Worm (Caenorhabditis elegans) whole organism, L4 larva: ENCODE measurements around the gene php-3.
A peak's percentile ranks its signal among the peaks of the same experiment; 100 is the strongest.

Experiments
- D1046.2 ChIP-seq: fragments of 200-800 bp; sonication (Bioruptor generic); IDR thresholded peaks from 2 replicates; pipeline ENCODE4 v1.3.6; 2022; ENCODE audit warnings: missing genetic modification characterization, missing compliant biosample characterization
- F10B5.3 ChIP-seq: sonication (generic microtip); optimal IDR thresholded peaks from 2 replicates; lab custom pipeline; 2016; ENCODE audit warnings: mild to moderate bottlenecking, missing genetic modification characterization, missing compliant biosample characterization
- F44E2.7 ChIP-seq: fragments of 200-800 bp; sonication (Bioruptor generic); IDR thresholded peaks from 2 replicates; pipeline ENCODE4 v2.1.2; 2022; ENCODE audit warnings: missing genetic modification characterization, missing compliant biosample characterization
- F49E8.2 ChIP-seq: sonication (generic microtip); optimal IDR thresholded peaks from 2 replicates; lab custom pipeline; 2016; ENCODE audit warnings: missing compliant biosample characterization, mild to moderate bottlenecking, missing genetic modification characterization, borderline replicate concordance
- Y105C5A.15 ChIP-seq: fragments of 200-800 bp; sonication (Bioruptor generic); IDR thresholded peaks from 2 replicates; pipeline ENCODE4 v1.3.6; 2022; ENCODE audit warnings: missing genetic modification characterization, missing compliant biosample characterization
- Y48G9A.11 ChIP-seq: fragments of 200-800 bp; sonication (Bioruptor generic); IDR thresholded peaks from 2 replicates; pipeline ENCODE4 v1.3.6; 2022; ENCODE audit warnings: missing genetic modification reagents, missing genetic modification characterization, missing compliant biosample characterization
- aly-2 ChIP-seq: sonication (generic microtip); optimal IDR thresholded peaks from 2 replicates; lab custom pipeline; 2018; ENCODE audit warnings: missing biosample characterization, missing genetic modification characterization
- ama-1 ChIP-seq: fragments of 150-350 bp; optimal IDR thresholded peaks from 2 replicates; lab custom pipeline; 2014; ENCODE audit warnings: inconsistent platforms, mixed read lengths
- attf-4 ChIP-seq: sonication (generic microtip); optimal IDR thresholded peaks from 3 replicates; lab custom pipeline; 2017; ENCODE audit warnings: missing biosample characterization, missing genetic modification characterization
- ceh-20 ChIP-seq: fragments of 200-800 bp; sonication (Bioruptor generic); IDR thresholded peaks from 2 replicates; pipeline ENCODE4 v1.3.6; 2022; ENCODE audit warnings: missing genetic modification reagents, missing genetic modification characterization, missing compliant biosample characterization
- ceh-28 ChIP-seq: fragments of 150-350 bp; optimal IDR thresholded peaks from 2 replicates; lab custom pipeline; 2014; ENCODE audit warnings: missing biosample characterization, missing genetic modification reagents, missing genetic modification characterization
- ceh-32 ChIP-seq: sonication (generic microtip); optimal IDR thresholded peaks from 2 replicates; lab custom pipeline; 2016; ENCODE audit warnings: mild to moderate bottlenecking, missing genetic modification characterization, missing compliant biosample characterization; ENCODE audit not compliant: poor library complexity
- cey-2 ChIP-seq: sonication (generic microtip); optimal IDR thresholded peaks from 3 replicates; lab custom pipeline; 2017; ENCODE audit warnings: missing genetic modification characterization, mild to moderate bottlenecking, missing compliant biosample characterization, antibody characterized with exemption, borderline replicate concordance; ENCODE audit not compliant: insufficient read depth
- daf-19 ChIP-seq: fragments of 200-800 bp; sonication (Bioruptor generic); conservative IDR thresholded peaks from 2 replicates; pipeline ENCODE4 v1.3.6; 2022; ENCODE audit warnings: missing genetic modification characterization, missing compliant biosample characterization
- dmd-6 ChIP-seq: fragments of 200-800 bp; sonication (Bioruptor generic); IDR thresholded peaks from 2 replicates; pipeline ENCODE4 v1.3.6; 2022; ENCODE audit warnings: missing genetic modification reagents, missing genetic modification characterization, missing compliant biosample characterization
- dmd-9 ChIP-seq: fragments of 200-800 bp; sonication (Bioruptor generic); IDR thresholded peaks from 2 replicates; pipeline ENCODE4 v1.3.6; 2022; ENCODE audit warnings: missing genetic modification reagents, missing genetic modification characterization, missing compliant biosample characterization
- dpl-1 ChIP-seq: fragments of 150-350 bp; optimal IDR thresholded peaks from 2 replicates; lab custom pipeline; 2014; ENCODE audit warnings: missing biosample characterization, missing genetic modification reagents, missing genetic modification characterization
- hif-1 ChIP-seq, 2 experiments: sonication (generic microtip); optimal IDR thresholded peaks; 2 replicates each; lab custom pipeline; 2016 to 2017; ENCODE audit warnings: missing compliant biosample characterization in 2 of 2, missing genetic modification characterization in 2 of 2, missing genetic modification reagents in 2 of 2, missing genotype in 2 of 2, mild to moderate bottlenecking in 1 of 2
- hmg-1.1 ChIP-seq: fragments of 200-800 bp; sonication (Bioruptor generic); IDR thresholded peaks from 2 replicates; pipeline ENCODE4 v1.3.6; 2022; ENCODE audit warnings: missing genetic modification reagents, missing genetic modification characterization, missing compliant biosample characterization
- lin-38 ChIP-seq: fragments of 200-800 bp; sonication (Bioruptor generic); IDR thresholded peaks from 2 replicates; pipeline ENCODE4 v1.3.6; 2022; ENCODE audit warnings: missing genetic modification reagents, missing genetic modification characterization, missing compliant biosample characterization
- lir-3 ChIP-seq: sonication (generic microtip); optimal IDR thresholded peaks from 2 replicates; lab custom pipeline; 2016; ENCODE audit warnings: mild to moderate bottlenecking, missing genetic modification characterization, missing compliant biosample characterization
- madf-5 ChIP-seq, 2 experiments: fragments of 200-800 bp; sonication (Bioruptor generic); IDR thresholded peaks; 2 replicates each; pipeline ENCODE4 v1.3.6; 2022; ENCODE audit warnings: missing compliant biosample characterization in 2 of 2, missing genetic modification characterization in 2 of 2
- nhr-10 ChIP-seq: fragments of 150-350 bp; optimal IDR thresholded peaks from 2 replicates; lab custom pipeline; 2014; ENCODE audit warnings: missing biosample characterization, missing genetic modification characterization
- nhr-28 ChIP-seq: fragments of 150-350 bp; optimal IDR thresholded peaks from 2 replicates; lab custom pipeline; 2014; ENCODE audit warnings: missing biosample characterization, missing genetic modification characterization
- nhr-41 ChIP-seq: fragments of 200-800 bp; sonication (Bioruptor generic); IDR thresholded peaks from 2 replicates; pipeline ENCODE4 v1.3.6; 2022; ENCODE audit warnings: missing genetic modification reagents, missing genetic modification characterization, missing compliant biosample characterization
- nhr-48 ChIP-seq: sonication (generic microtip); optimal IDR thresholded peaks from 2 replicates; lab custom pipeline; 2016; ENCODE audit warnings: mild to moderate bottlenecking, missing genetic modification characterization, missing compliant biosample characterization
- php-3 ChIP-seq: fragments of 200-800 bp; sonication (Bioruptor generic); IDR thresholded peaks from 2 replicates; pipeline ENCODE4 v1.3.6; 2022; ENCODE audit warnings: missing genetic modification reagents, missing genetic modification characterization, missing compliant biosample characterization
- pqm-1 ChIP-seq: sonication (generic microtip); optimal IDR thresholded peaks from 2 replicates; lab custom pipeline; 2017; ENCODE audit warnings: missing biosample characterization, missing genetic modification characterization
- rbr-2 ChIP-seq: sonication (generic microtip); optimal IDR thresholded peaks from 2 replicates; lab custom pipeline; 2016; ENCODE audit warnings: missing genotype, missing genetic modification characterization, missing compliant biosample characterization
- sdz-12 ChIP-seq: fragments of 200-800 bp; sonication (Bioruptor generic); optimal IDR thresholded peaks from 2 replicates; lab custom pipeline; 2018; ENCODE audit warnings: mild to moderate bottlenecking, missing genetic modification characterization, missing compliant biosample characterization
- snpc-4 ChIP-seq: fragments of 150-350 bp; optimal IDR thresholded peaks from 2 replicates; lab custom pipeline; 2014; ENCODE audit warnings: missing biosample characterization, missing genetic modification characterization
- spr-1 ChIP-seq: sonication (generic microtip); optimal IDR thresholded peaks from 2 replicates; lab custom pipeline; 2016; ENCODE audit warnings: mild to moderate bottlenecking, missing genetic modification characterization, missing compliant biosample characterization
- spr-3 ChIP-seq: fragments of 200-800 bp; sonication (Bioruptor generic); optimal IDR thresholded peaks from 2 replicates; lab custom pipeline; 2018; ENCODE audit warnings: mild to moderate bottlenecking, missing genetic modification characterization, missing compliant biosample characterization
- unc-39 ChIP-seq: sonication (generic microtip); optimal IDR thresholded peaks from 2 replicates; lab custom pipeline; 2017; ENCODE audit warnings: missing biosample characterization, missing genetic modification characterization
- unc-62 ChIP-seq, 3 experiments: fragments of 150-350 bp in 1 of 3; sonication (generic microtip); optimal IDR thresholded peaks in 2 of 3; peaks in 1 of 3; 1 replicate in 1 of 3; 2 replicates in 2 of 3; lab custom pipeline; 2014 to 2017; ENCODE audit warnings: missing biosample characterization in 3 of 3, missing genetic modification characterization in 3 of 3, missing genetic modification reagents in 3 of 3, missing genotype in 1 of 3
- zip-11 ChIP-seq: fragments of 200-800 bp; sonication (Bioruptor generic); IDR thresholded peaks from 2 replicates; pipeline ENCODE4 v1.3.6; 2022; ENCODE audit warnings: missing genetic modification characterization, missing compliant biosample characterization
- zip-2 ChIP-seq: fragments of 150-350 bp; optimal IDR thresholded peaks from 2 replicates; lab custom pipeline; 2014; ENCODE audit warnings: missing biosample characterization, missing genetic modification characterization

php-3 gene

ce11 chrIII:12077456-12077855 is at the start of gene php-3:
php-3 (minus strand) TSS chrIII:12077556.
- TF ChIP-seq nhr-10 (tag; lab: Kevin White, UChicago), result no peak
- TF ChIP-seq zip-11 (GFP tag; lab: Robert Waterston, UW), result no peak
- no peak for TF ChIP-seq ceh-32 (tag; lab: Kevin White, UChicago)
- TF ChIP-seq hif-1 (tag; optimal IDR thresholded peaks at IDR 0.05; lab: Kevin White, UChicago), result no peak
- no peak for TF ChIP-seq attf-4 (tag; lab: Kevin White, UChicago)
- no peak for TF ChIP-seq sdz-12 (GFP tag; lab: Kevin White, UChicago)
- no peak for TF ChIP-seq nhr-41
- TF ChIP-seq spr-3 (GFP tag; lab: Kevin White, UChicago), result no peak
- TF ChIP-seq nhr-48 (tag; lab: Kevin White, UChicago), result no peak
- TF ChIP-seq F49E8.2 (tag; lab: Kevin White, UChicago), result no peak
- no peak for TF ChIP-seq madf-5 (GFP tag; IDR thresholded peaks at IDR 0.05; lab: Robert Waterston, UW)
- TF ChIP-seq pqm-1 (tag; lab: Kevin White, UChicago), result no peak
- no peak for TF ChIP-seq ceh-28 (tag; lab: Kevin White, UChicago)
- TF ChIP-seq snpc-4 (tag; lab: Kevin White, UChicago), result no peak
- TF ChIP-seq F44E2.7 (GFP tag; lab: Robert Waterston, UW), result no peak
- TF ChIP-seq ceh-20 (GFP tag; lab: Robert Waterston, UW), result no peak
- TF ChIP-seq zip-2 (tag; lab: Kevin White, UChicago), result no peak
- TF ChIP-seq hmg-1.1, result no peak

ce11 chrIII:12124392-12124791 is 47.0 kb upstream of the php-3 start:
- TF ChIP-seq dmd-6, result no peak
- no peak for TF ChIP-seq dpl-1 (GFP tag; lab: Kevin White, UChicago)
- no peak for TF ChIP-seq cey-2 (tag; lab: Kevin White, UChicago)
- TF ChIP-seq unc-39, result no peak
- TF ChIP-seq ama-1 (lab: Kevin White, UChicago), result no peak
- no peak for TF ChIP-seq daf-19 (GFP tag; lab: Robert Waterston, UW)
- no peak for TF ChIP-seq aly-2 (tag; lab: Kevin White, UChicago)
- TF ChIP-seq Y105C5A.15 (GFP tag; lab: Robert Waterston, UW), result no peak
- TF ChIP-seq D1046.2 (GFP tag; lab: Robert Waterston, UW), result no peak
- no peak for TF ChIP-seq pqm-1 (tag; lab: Kevin White, UChicago)
- TF ChIP-seq Y48G9A.11 (GFP tag; lab: Robert Waterston, UW), result no peak
- no peak for TF ChIP-seq rbr-2
- TF ChIP-seq dmd-9 (GFP tag; lab: Robert Waterston, UW), result no peak
- TF ChIP-seq lir-3 (tag; lab: Kevin White, UChicago), result no peak

- no peak for TF ChIP-seq spr-1 (tag; lab: Kevin White, UChicago)
- no peak for TF ChIP-seq php-3 (GFP tag; lab: Robert Waterston, UW)
These were observed 46.1 kb upstream of the php-3 start for ce11 chrIII:12123427-12123826.

DNA sequence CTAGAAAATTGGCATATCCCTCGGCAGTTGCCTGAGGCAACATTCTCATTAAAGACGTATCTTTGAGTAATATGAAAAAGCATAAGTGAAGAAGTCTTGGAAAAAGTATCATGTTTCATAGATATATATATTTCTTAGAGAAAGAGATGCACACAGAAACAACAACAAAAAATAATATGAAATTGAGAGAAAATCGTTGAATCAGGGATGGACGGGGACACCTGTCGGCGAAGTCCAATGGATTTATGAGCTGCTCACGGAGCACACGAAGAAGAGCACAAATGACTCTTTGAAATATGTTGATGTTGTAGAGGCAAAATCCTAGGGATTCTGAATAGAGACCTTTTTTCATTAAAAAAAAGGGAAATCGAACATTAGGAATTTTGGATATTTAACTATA is 43.8 kb upstream of the php-3 start:
- TF ChIP-seq unc-62 (GFP tag; optimal IDR thresholded peaks at IDR 0.05 in 1 of 2; lab: Kevin White, UChicago), result peak in 1 of 2 experiments; percentile 94
- no peak for TF ChIP-seq unc-62 (tag; optimal IDR thresholded peaks at IDR 0.05; lab: Kevin White, UChicago)
- no peak for TF ChIP-seq dpl-1 (GFP tag; lab: Kevin White, UChicago)
- TF ChIP-seq F10B5.3, result no peak
- no peak for TF ChIP-seq F44E2.7 (GFP tag; lab: Robert Waterston, UW)
- no peak for TF ChIP-seq nhr-28 (tag; lab: Kevin White, UChicago)
- TF ChIP-seq lin-38 (GFP tag; lab: Robert Waterston, UW), result no peak
